Worm (Caenorhabditis elegans): ENCODE measurements around the gene ugt-13.

Gene ugt-13

DNA sequence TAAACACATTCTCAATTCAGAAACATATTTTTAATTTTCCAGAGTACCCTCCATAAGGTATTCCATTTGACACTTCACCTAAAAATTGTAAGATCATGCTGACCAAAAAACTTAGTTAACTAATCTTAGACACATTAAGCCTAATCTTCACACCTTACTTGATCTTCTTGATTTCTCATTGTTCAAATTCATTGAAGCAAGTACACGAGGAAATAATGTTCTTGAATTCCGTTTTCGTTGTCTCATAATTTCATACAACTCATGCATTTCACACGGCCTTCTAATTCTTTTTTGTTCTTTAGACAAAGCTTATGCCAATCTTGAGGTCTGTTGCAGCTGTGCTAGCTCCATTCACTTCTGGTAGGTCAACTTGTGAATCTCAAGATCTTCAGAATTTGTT is 36.7 kb upstream of the ugt-13 start, which contains the start of gene srd-33:
TSS of gene srd-33 (plus strand) at position 301 of the 400 bp plus-strand sequence.
- no peak for TF ChIP-seq tbx-11 (GFP tag; IDR thresholded peaks at IDR 0.05)
- TF ChIP-seq tra-4 (tag; optimal IDR thresholded peaks at IDR 0.05) = no peak
- no peak for TF ChIP-seq sea-1 (GFP tag; conservative IDR thresholded peaks at IDR 0.05)
- no peak for TF ChIP-seq ceh-36 (tag; optimal IDR thresholded peaks at IDR 0.05)
- TF ChIP-seq ama-1 (optimal IDR thresholded peaks at IDR 0.05) = no peak
- no peak for TF ChIP-seq ets-7 (tag; optimal IDR thresholded peaks at IDR 0.05)
- TF ChIP-seq B0310.2 (tag; optimal IDR thresholded peaks at IDR 0.05) = no peak
- TF ChIP-seq pes-1 (GFP tag; IDR thresholded peaks at IDR 0.05) = no peak
- TF ChIP-seq tbx-37 (GFP tag; conservative IDR thresholded peaks at IDR 0.05) = no peak
- TF ChIP-seq ceh-13 (GFP tag; optimal IDR thresholded peaks at IDR 0.05) = no peak
- no peak for TF ChIP-seq hmbx-1 (tag; optimal IDR thresholded peaks at IDR 0.05)
- TF ChIP-seq scrt-1 (GFP tag; IDR thresholded peaks at IDR 0.05) = no peak
- TF ChIP-seq aly-1 (tag; optimal IDR thresholded peaks at IDR 0.05) = no peak
- no peak for TF ChIP-seq hnd-1 (tag; optimal IDR thresholded peaks at IDR 0.05)
- no peak for TF ChIP-seq flt-1 (GFP tag; IDR thresholded peaks at IDR 0.05)
- no peak for TF ChIP-seq F13C5.2 (tag; optimal IDR thresholded peaks at IDR 0.05)
- no peak for TF ChIP-seq hmg-4 (GFP tag; optimal IDR thresholded peaks at IDR 0.05)

DNA sequence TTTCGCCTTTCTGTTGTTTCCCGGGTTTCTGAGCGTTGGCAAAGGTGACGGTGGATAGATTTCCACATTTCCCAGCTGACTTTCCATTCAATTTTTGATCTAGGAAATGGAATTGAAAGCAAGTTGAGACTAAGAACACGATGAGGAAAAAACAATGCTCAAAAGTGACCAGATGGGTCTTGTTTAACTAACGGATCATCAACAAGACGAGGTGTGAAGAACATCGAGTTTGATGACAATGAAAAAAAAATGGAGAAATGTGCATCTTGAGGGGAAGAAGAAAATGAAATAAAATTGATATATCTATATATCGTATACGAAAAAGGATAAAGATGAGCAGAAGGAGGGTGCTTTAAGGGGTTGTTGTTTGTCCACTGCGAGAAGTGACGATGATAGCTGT is 31.1 kb upstream of the ugt-13 start, which contains the start of gene T19H12.6:
TSS of gene T19H12.6 (minus strand) at position 101 of the 400 bp plus-strand sequence.
- TF ChIP-seq ama-1 (optimal IDR thresholded peaks at IDR 0.05) (no peak), ceh-13 (GFP tag; optimal IDR thresholded peaks at IDR 0.05) (no peak), tra-4 (tag; optimal IDR thresholded peaks at IDR 0.05) (no peak), tbx-11 (GFP tag; IDR thresholded peaks at IDR 0.05) (no peak), hnd-1 (tag; optimal IDR thresholded peaks at IDR 0.05) (no peak), ceh-36 (tag; optimal IDR thresholded peaks at IDR 0.05) (no peak), tbx-37 (GFP tag; conservative IDR thresholded peaks at IDR 0.05) (no peak), hmg-4 (GFP tag; optimal IDR thresholded peaks at IDR 0.05) (no peak), F13C5.2 (tag; optimal IDR thresholded peaks at IDR 0.05) (no peak), pes-1 (GFP tag; IDR thresholded peaks at IDR 0.05) (no peak), aly-1 (tag; optimal IDR thresholded peaks at IDR 0.05) (no peak), hmbx-1 (tag; optimal IDR thresholded peaks at IDR 0.05) (no peak), scrt-1 (GFP tag; IDR thresholded peaks at IDR 0.05) (no peak), B0310.2 (tag; optimal IDR thresholded peaks at IDR 0.05) (no peak), ets-7 (tag; optimal IDR thresholded peaks at IDR 0.05) (no peak), flt-1 (GFP tag; IDR thresholded peaks at IDR 0.05) (no peak), sea-1 (GFP tag; conservative IDR thresholded peaks at IDR 0.05) (no peak)

ce11 chrV:4879251-4879650 is 29.4 kb upstream of the ugt-13 start, which contains the start of gene T19H12.15:
Gene T19H12.15, minus strand, starts transcription at chrV:4879351.
- TF ChIP-seq hmg-4 (GFP tag; optimal IDR thresholded peaks at IDR 0.05) = no peak
- no peak for TF ChIP-seq hmbx-1 (tag; optimal IDR thresholded peaks at IDR 0.05)
- TF ChIP-seq tbx-11 (GFP tag; IDR thresholded peaks at IDR 0.05) = no peak
- TF ChIP-seq tbx-37 (GFP tag; conservative IDR thresholded peaks at IDR 0.05) = no peak
- TF ChIP-seq scrt-1 (GFP tag; IDR thresholded peaks at IDR 0.05) = no peak
- no peak for TF ChIP-seq ceh-13 (GFP tag; optimal IDR thresholded peaks at IDR 0.05)
- TF ChIP-seq ama-1 (optimal IDR thresholded peaks at IDR 0.05) = no peak
- TF ChIP-seq ceh-36 (tag; optimal IDR thresholded peaks at IDR 0.05) = no peak
- no peak for TF ChIP-seq sea-1 (GFP tag; conservative IDR thresholded peaks at IDR 0.05)
- TF ChIP-seq aly-1 (tag; optimal IDR thresholded peaks at IDR 0.05) = no peak
- TF ChIP-seq F13C5.2 (tag; optimal IDR thresholded peaks at IDR 0.05) = no peak
- no peak for TF ChIP-seq pes-1 (GFP tag; IDR thresholded peaks at IDR 0.05)

DNA sequence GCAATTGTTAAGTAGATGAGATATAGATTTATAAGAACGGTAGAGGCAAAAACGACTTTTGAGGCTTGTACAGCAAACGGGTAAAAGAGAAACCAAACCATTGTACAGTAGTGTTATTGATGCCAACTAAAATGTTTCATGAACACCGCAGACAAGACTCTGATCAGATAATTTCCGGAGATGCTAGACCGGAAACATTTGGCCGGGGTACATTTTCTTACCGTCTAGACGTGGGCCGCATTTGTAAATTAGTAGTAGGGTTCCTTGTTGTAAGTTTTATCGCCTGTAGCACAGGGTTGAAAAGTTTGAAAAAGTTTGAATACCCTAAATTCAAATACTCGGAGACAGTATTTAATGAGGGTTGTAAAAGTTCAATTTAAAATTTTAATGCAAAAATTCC is 27.3 kb upstream of the ugt-13 start, which contains the start of gene str-32:
TSS of gene str-32 (minus strand) at position 101 of the 400 bp plus-strand sequence.
- TF ChIP-seq pes-1 (GFP tag; IDR thresholded peaks at IDR 0.05) (no peak), tra-4 (tag; optimal IDR thresholded peaks at IDR 0.05) (no peak), sea-1 (GFP tag; conservative IDR thresholded peaks at IDR 0.05) (no peak), hmg-4 (GFP tag; optimal IDR thresholded peaks at IDR 0.05) (no peak), tbx-11 (GFP tag; IDR thresholded peaks at IDR 0.05) (no peak), flt-1 (GFP tag; IDR thresholded peaks at IDR 0.05) (no peak), scrt-1 (GFP tag; IDR thresholded peaks at IDR 0.05) (no peak), hnd-1 (tag; optimal IDR thresholded peaks at IDR 0.05) (no peak), aly-1 (tag; optimal IDR thresholded peaks at IDR 0.05) (no peak), tbx-37 (GFP tag; conservative IDR thresholded peaks at IDR 0.05) (no peak), hmbx-1 (tag; optimal IDR thresholded peaks at IDR 0.05) (no peak), ceh-13 (GFP tag; optimal IDR thresholded peaks at IDR 0.05) (no peak)

DNA sequence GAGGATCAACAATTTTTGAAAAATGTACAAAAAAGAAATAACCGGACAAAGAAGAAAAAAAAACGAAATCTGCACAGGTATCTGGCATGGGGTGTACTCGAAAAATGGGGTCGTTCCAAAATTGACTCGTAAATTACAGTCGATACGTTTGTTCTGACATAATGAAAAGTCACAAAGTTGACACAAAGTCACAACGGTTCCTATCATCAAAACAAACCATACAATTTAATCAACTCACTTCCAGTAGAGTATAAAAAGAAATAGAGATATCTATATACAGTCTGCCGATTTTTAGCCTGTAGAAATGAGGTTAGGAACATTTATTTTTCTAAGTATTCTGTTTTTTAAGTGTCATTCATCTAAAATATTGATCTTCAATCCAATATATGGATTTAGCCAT is 24.2 kb upstream of the ugt-13 start, which contains the start of gene T19H12.12:
TSS of gene T19H12.12 (plus strand) at position 301 of the 400 bp plus-strand sequence.
- no peak for TF ChIP-seq aly-1 (tag; optimal IDR thresholded peaks at IDR 0.05)
- no peak for TF ChIP-seq tra-4 (tag; optimal IDR thresholded peaks at IDR 0.05)
- TF ChIP-seq flt-1 (GFP tag; IDR thresholded peaks at IDR 0.05) = no peak
- no peak for TF ChIP-seq B0310.2 (tag; optimal IDR thresholded peaks at IDR 0.05)
- no peak for TF ChIP-seq pes-1 (GFP tag; IDR thresholded peaks at IDR 0.05)
- no peak for TF ChIP-seq sea-1 (GFP tag; conservative IDR thresholded peaks at IDR 0.05)
- TF ChIP-seq hmbx-1 (tag; optimal IDR thresholded peaks at IDR 0.05) = no peak
- no peak for TF ChIP-seq ceh-36 (tag; optimal IDR thresholded peaks at IDR 0.05)
- TF ChIP-seq ets-7 (tag; optimal IDR thresholded peaks at IDR 0.05) = no peak
- no peak for TF ChIP-seq hnd-1 (tag; optimal IDR thresholded peaks at IDR 0.05)
- TF ChIP-seq tbx-11 (GFP tag; IDR thresholded peaks at IDR 0.05) = no peak
- TF ChIP-seq hmg-4 (GFP tag; optimal IDR thresholded peaks at IDR 0.05) = no peak

- TF ChIP-seq pes-1 (GFP tag; IDR thresholded peaks at IDR 0.05) (no peak), ceh-13 (GFP tag; optimal IDR thresholded peaks at IDR 0.05) (no peak), hmg-4 (GFP tag; optimal IDR thresholded peaks at IDR 0.05) (no peak), aly-1 (tag; optimal IDR thresholded peaks at IDR 0.05) (no peak), tbx-11 (GFP tag; IDR thresholded peaks at IDR 0.05) (no peak), B0310.2 (tag; optimal IDR thresholded peaks at IDR 0.05) (no peak), F13C5.2 (tag; optimal IDR thresholded peaks at IDR 0.05) (no peak), ama-1 (optimal IDR thresholded peaks at IDR 0.05) (no peak), hmbx-1 (tag; optimal IDR thresholded peaks at IDR 0.05) (no peak), scrt-1 (GFP tag; IDR thresholded peaks at IDR 0.05) (no peak)
These were observed 23.3 kb upstream of the ugt-13 start, which contains the start of gene T19H12.3 for ce11 chrV:4885372-4885771. Gene T19H12.3, plus strand, starts transcription at chrV:4885672.

DNA sequence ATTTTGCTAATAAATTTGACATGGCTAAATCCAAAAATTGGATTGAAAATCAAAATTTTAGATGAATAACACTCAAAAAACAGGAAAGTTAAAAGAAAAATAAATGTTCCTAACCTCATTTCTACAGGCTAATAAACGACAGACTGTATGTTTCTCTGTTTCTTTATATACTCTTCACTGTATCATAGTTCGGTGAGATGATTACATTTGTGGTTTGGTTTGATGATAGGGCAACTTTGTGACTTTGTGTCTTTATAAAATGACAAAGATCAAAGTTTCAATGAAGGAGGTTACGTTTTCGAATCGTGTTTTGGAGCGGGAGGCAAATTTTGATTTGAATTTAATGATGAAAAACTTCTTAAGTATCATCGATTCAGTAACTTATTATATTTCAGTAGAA is 19.2 kb upstream of the ugt-13 start, which contains the start of gene ugt-12:
TSS of gene ugt-12 (minus strand) at position 153 of the 400 bp plus-strand sequence.
- no peak for TF ChIP-seq tbx-11 (GFP tag; IDR thresholded peaks at IDR 0.05)
- TF ChIP-seq tra-4 (tag; optimal IDR thresholded peaks at IDR 0.05) = no peak
- TF ChIP-seq ama-1 (optimal IDR thresholded peaks at IDR 0.05) = no peak
- no peak for TF ChIP-seq scrt-1 (GFP tag; IDR thresholded peaks at IDR 0.05)
- TF ChIP-seq tbx-37 (GFP tag; conservative IDR thresholded peaks at IDR 0.05) = no peak
- TF ChIP-seq pes-1 (GFP tag; IDR thresholded peaks at IDR 0.05) = no peak
- TF ChIP-seq flt-1 (GFP tag; IDR thresholded peaks at IDR 0.05) = no peak
- TF ChIP-seq hmg-4 (GFP tag; optimal IDR thresholded peaks at IDR 0.05) = no peak

Data from whole organism, early embryonic.